Worm (Caenorhabditis elegans) whole organism, midembryonic: Measurements from ENCODE around the gene ufl-1.

Source experiments
- klf-2 ChIP-seq: fragments of 200-800 bp; sonication (Bioruptor generic); conservative IDR thresholded peaks from 2 replicates; pipeline ENCODE4 v1.3.6; 2022; ENCODE audit warnings: missing genetic modification reagents, missing genetic modification characterization, missing compliant biosample characterization
- med-1 ChIP-seq: sonication (generic microtip); optimal IDR thresholded peaks from 2 replicates; lab custom pipeline; 2017; ENCODE audit warnings: missing genetic modification characterization, mild to moderate bottlenecking, missing compliant biosample characterization, antibody characterized with exemption, missing genetic modification reagents; ENCODE audit not compliant: insufficient read depth
- ref-1 ChIP-seq: fragments of 200-800 bp; sonication (Bioruptor generic); conservative IDR thresholded peaks from 2 replicates; pipeline ENCODE4 v1.3.6; 2022; ENCODE audit warnings: missing genetic modification reagents, missing genetic modification characterization, missing compliant biosample characterization

ce11 chrIV:7018623-7019022 lies 18.0 kb downstream of the ufl-1 start:
- no peak for TF ChIP-seq klf-2 (GFP tag; lab: Robert Waterston, UW)
- TF ChIP-seq ref-1 (GFP tag; lab: Robert Waterston, UW), result no peak
- TF ChIP-seq med-1, result no peak
